Fruit fly (Drosophila melanogaster) Kc167 (cell line): ENCODE measurements around the gene CG5439.

Experiments used
- Sin3A ChIP-seq: fragments of >200 bp; optimal IDR thresholded peaks from 2 replicates; lab custom pipeline; 2018; ENCODE audit warnings: missing external identifiers
- insv ChIP-seq: fragments of >200 bp; optimal IDR thresholded peaks from 3 replicates; lab custom pipeline; 2018; ENCODE audit warnings: missing external identifiers
- ttk ChIP-seq: sonication (Bioruptor generic); optimal IDR thresholded peaks from 2 replicates; lab custom pipeline; 2017; ENCODE audit warnings: missing external identifiers

- TF ChIP-seq insv (lab: Kevin White, UChicago) (no peak), ttk (no peak), Sin3A (no peak)
Measured at dm6 chr2L:13145035-13145683, 31.8 kb upstream of the CG5439 start.
